Fruit fly (Drosophila melanogaster) Kc167 (cell line): ENCODE results near the gene CG31296.

Source experiments
- insv ChIP-seq: fragments of >200 bp; optimal IDR thresholded peaks from 3 replicates; lab custom pipeline; 2018; ENCODE audit warnings: missing external identifiers
- psq ChIP-seq: fragments of >200 bp; optimal IDR thresholded peaks from 2 replicates; lab custom pipeline; 2017; ENCODE audit warnings: missing external identifiers
- ttk ChIP-seq: sonication (Bioruptor generic); optimal IDR thresholded peaks from 2 replicates; lab custom pipeline; 2017; ENCODE audit warnings: missing external identifiers

dm6 chr3R:15482858-15483257 lies 48.4 kb downstream of the CG31296 start, which contains the start of gene Rh6:
- TF ChIP-seq ttk = no peak
- TF ChIP-seq psq (lab: Kevin White, UChicago) = no peak
- no peak for TF ChIP-seq insv (lab: Kevin White, UChicago)
